Fruit fly (Drosophila melanogaster) S2 (cell line): ENCODE results near the gene CG18809.

Experiments
- CG8478 ChIP-seq: fragments of >200 bp; optimal IDR thresholded peaks from 2 replicates; lab custom pipeline; 2018
- CTCF ChIP-seq, 2 experiments: fragments of >200 bp; optimal IDR thresholded peaks; 2 replicates each; lab custom pipeline; 2018

dm6 chrX:19784875-19785274 lies 40.7 kb upstream of the CG18809 start:
- TF ChIP-seq CTCF (optimal IDR thresholded peaks at IDR 0.05; lab: Kevin White, UChicago) (no peak), CG8478 (lab: Kevin White, UChicago) (no peak)
